Worm (Caenorhabditis elegans) whole organism, late embryonic: ENCODE measurements around the gene mgl-3.

Experiments
- F13H6.1 ChIP-seq: sonication (generic microtip); optimal IDR thresholded peaks from 2 replicates; lab custom pipeline; 2016; ENCODE audit warnings: missing genetic modification characterization, missing compliant biosample characterization
- Y22D7AL.16 ChIP-seq: sonication (generic microtip); optimal IDR thresholded peaks from 2 replicates; lab custom pipeline; 2016; ENCODE audit warnings: missing genetic modification characterization, missing compliant biosample characterization
- ama-1 ChIP-seq: fragments of 150-350 bp; optimal IDR thresholded peaks from 2 replicates; lab custom pipeline; 2014
- ceh-19 ChIP-seq: fragments of 200-800 bp; sonication (Bioruptor generic); optimal IDR thresholded peaks from 2 replicates; lab custom pipeline; 2018; ENCODE audit warnings: mild to moderate bottlenecking, missing genetic modification characterization, missing compliant biosample characterization
- fax-1 ChIP-seq: sonication (generic microtip); optimal IDR thresholded peaks from 2 replicates; lab custom pipeline; 2016; ENCODE audit warnings: missing genotype, missing genetic modification characterization, missing compliant biosample characterization
- fkh-10 ChIP-seq: fragments of 150-350 bp; optimal IDR thresholded peaks from 2 replicates; lab custom pipeline; 2014; ENCODE audit warnings: missing biosample characterization, missing genetic modification reagents, missing genetic modification characterization
- gmeb-2 ChIP-seq: sonication (generic microtip); optimal IDR thresholded peaks from 2 replicates; lab custom pipeline; 2016; ENCODE audit warnings: missing genetic modification characterization, inconsistent platforms, missing compliant biosample characterization
- syd-9 ChIP-seq: sonication (generic microtip); optimal IDR thresholded peaks from 2 replicates; lab custom pipeline; 2016; ENCODE audit warnings: mild to moderate bottlenecking, missing genetic modification characterization, moderate library complexity, missing compliant biosample characterization

DNA sequence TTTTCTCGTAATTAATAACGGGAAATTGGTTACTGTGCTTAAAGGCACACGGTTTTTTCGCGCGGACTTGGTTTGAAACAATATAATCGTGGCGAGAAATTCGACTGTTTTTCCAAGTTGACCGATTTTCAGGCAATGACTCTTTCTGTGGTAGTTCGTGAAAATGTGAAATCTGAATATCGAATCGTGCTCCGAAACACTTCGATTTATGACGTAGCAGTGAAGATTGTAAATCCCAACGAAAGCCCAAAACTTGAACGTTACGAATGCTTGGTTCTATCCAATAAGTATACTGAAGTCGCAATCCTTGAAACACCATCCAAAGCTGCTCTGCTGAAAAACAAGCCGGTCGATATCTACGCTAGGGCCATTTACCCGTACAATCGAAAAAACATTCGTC lies 55.3 kb downstream of the mgl-3 start:
- TF ChIP-seq F13H6.1 (tag; lab: Kevin White, UChicago) (no peak), syd-9 (tag; lab: Kevin White, UChicago) (no peak), ama-1 (no peak), ceh-19 (no peak), gmeb-2 (tag; lab: Kevin White, UChicago) (no peak), fkh-10 (GFP tag; lab: Kevin White, UChicago) (no peak), Y22D7AL.16 (tag; lab: Kevin White, UChicago) (no peak), fax-1 (tag; lab: Kevin White, UChicago) (no peak)
